Worm (Caenorhabditis elegans): ENCODE results near the gene lat-1.

lat-1 gene

DNA sequence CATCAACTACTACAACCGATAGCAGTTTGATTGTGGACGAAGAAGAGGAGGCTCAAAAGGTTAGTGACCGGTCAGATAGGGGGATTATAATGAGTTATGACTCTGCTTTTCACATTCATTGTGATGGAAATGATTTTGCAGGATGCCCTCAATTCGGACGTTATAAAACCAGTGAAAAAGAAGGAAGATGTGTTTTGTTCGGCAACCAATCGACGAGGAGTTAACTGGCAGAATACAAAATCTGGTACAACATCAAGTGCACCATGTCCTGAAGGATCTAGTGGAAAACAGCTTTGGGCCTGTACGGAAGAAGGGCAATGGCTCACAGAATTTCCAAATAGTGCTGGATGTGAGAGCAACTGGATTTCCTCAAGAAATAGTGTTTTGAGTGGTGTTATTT, 7.2 kb downstream of the lat-1 start:
- TF ChIP-seq eor-1 (tag; optimal IDR thresholded peaks at IDR 0.05): no peak
- no peak for TF ChIP-seq tbx-2 (tag; optimal IDR thresholded peaks at IDR 0.05)
- no peak for TF ChIP-seq unc-62 (GFP tag; optimal IDR thresholded peaks at IDR 0.05)
- TF ChIP-seq egl-27 (tag; optimal IDR thresholded peaks at IDR 0.05): no peak
- TF ChIP-seq fos-1 (tag; optimal IDR thresholded peaks at IDR 0.05): no peak
- no peak for TF ChIP-seq elt-3 (tag; optimal IDR thresholded peaks at IDR 0.05)
- no peak for TF ChIP-seq ceh-28 (tag; optimal IDR thresholded peaks at IDR 0.05)
- TF ChIP-seq lsy-12 (tag; optimal IDR thresholded peaks at IDR 0.05): no peak
- TF ChIP-seq zag-1 (tag; optimal IDR thresholded peaks at IDR 0.05): no peak
- no peak for TF ChIP-seq mdl-1 (tag; optimal IDR thresholded peaks at IDR 0.05)

DNA sequence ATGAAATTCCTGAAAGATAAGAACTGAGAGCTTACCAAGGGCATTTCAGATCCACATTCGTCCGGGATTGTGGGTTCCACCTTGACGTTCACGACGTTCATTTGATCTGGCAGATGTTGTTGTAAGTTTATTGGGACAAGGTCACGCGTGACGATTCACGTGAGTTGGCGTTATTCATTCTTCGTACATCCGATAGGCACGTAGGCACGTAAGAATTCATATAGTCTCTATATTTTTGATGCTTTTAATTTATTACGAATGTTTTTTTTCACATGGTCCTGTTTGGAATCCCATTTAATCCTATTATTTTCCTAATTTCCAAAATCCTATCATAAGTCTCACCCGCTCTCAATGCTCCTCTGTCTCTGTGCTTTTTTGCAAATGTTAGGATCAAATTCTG, 15.3 kb downstream of the lat-1 start, which contains the start of gene B0457.4:
Gene B0457.4 (minus strand): TSS at position 101 of the 400 bp plus-strand sequence.
- TF ChIP-seq daf-12 (tag; optimal IDR thresholded peaks at IDR 0.05) (no peak), egl-5 (tag; optimal IDR thresholded peaks at IDR 0.05) (no peak), nfya-1 (tag; optimal IDR thresholded peaks at IDR 0.05; ENCODE audit: insufficient read depth) (no peak), pqm-1 (tag; optimal IDR thresholded peaks at IDR 0.05) (no peak), aly-2 (tag; optimal IDR thresholded peaks at IDR 0.05) (no peak), ceh-9 (tag; optimal IDR thresholded peaks at IDR 0.05) (no peak), fkh-2 (tag; optimal IDR thresholded peaks at IDR 0.05) (no peak), lin-15B (tag; optimal IDR thresholded peaks at IDR 0.05) (no peak), hmg-11 (tag; optimal IDR thresholded peaks at IDR 0.05) (no peak), nhr-67 (tag; optimal IDR thresholded peaks at IDR 0.05) (no peak), jun-1 (tag; optimal IDR thresholded peaks at IDR 0.05) (no peak), pha-4 (tag; optimal IDR thresholded peaks at IDR 0.05) (no peak), zag-1 (tag; optimal IDR thresholded peaks at IDR 0.05) (no peak)

- no peak for TF ChIP-seq hmg-11 (tag; optimal IDR thresholded peaks at IDR 0.05)
- peak; percentile 95 for TF ChIP-seq elt-1 (tag; optimal IDR thresholded peaks at IDR 0.05)
Observed at ce11 chrII:8912523-8913017, 15.9 kb downstream of the lat-1 start.

- TF ChIP-seq elt-2 (tag; optimal IDR thresholded peaks at IDR 0.05) (peak; percentile 8), fkh-10 (GFP tag; optimal IDR thresholded peaks at IDR 0.05) (no peak)
Observed at ce11 chrII:8914654-8915053, 18.0 kb downstream of the lat-1 start.

DNA sequence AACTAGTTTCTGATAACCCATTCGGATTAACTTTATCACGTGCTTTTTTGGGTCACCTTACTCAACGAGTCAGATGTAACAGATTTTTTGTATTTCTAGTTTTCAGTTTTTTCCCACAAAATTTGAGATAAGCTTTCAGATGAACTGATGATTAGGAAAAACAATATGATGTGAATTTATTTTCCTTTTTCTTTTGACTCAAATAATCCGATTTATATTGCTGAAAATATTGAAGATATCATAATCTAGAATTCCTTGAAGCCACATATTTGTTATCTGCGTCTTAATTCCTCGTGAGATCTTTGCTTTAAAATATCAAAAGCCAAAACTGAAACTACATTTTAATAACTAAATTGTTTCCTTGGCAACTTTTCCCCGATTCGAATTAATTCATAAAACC, 20.0 kb downstream of the lat-1 start:
- no peak for TF ChIP-seq R02D3.7 (tag; optimal IDR thresholded peaks at IDR 0.05)
- no peak for TF ChIP-seq eor-1 (tag; optimal IDR thresholded peaks at IDR 0.05)
- TF ChIP-seq sea-2 (GFP tag; optimal IDR thresholded peaks at IDR 0.05): no peak
- no peak for TF ChIP-seq aly-2 (tag; optimal IDR thresholded peaks at IDR 0.05)
- no peak for TF ChIP-seq nhr-77 (tag; optimal IDR thresholded peaks at IDR 0.05)
- no peak for TF ChIP-seq pha-4 (tag; optimal IDR thresholded peaks at IDR 0.05)
- TF ChIP-seq mdl-1 (tag; optimal IDR thresholded peaks at IDR 0.05): no peak
- no peak for TF ChIP-seq zag-1 (tag; optimal IDR thresholded peaks at IDR 0.05)
- TF ChIP-seq jun-1 (tag; optimal IDR thresholded peaks at IDR 0.05): no peak
- TF ChIP-seq ztf-11 (tag; optimal IDR thresholded peaks at IDR 0.05): no peak
- no peak for TF ChIP-seq nhr-23 (tag; optimal IDR thresholded peaks at IDR 0.05)
- TF ChIP-seq nhr-11 (tag; optimal IDR thresholded peaks at IDR 0.05): no peak
- TF ChIP-seq nhr-25 (tag; optimal IDR thresholded peaks at IDR 0.05): no peak
- no peak for TF ChIP-seq egl-27 (tag; optimal IDR thresholded peaks at IDR 0.05)
- no peak for TF ChIP-seq elt-1 (tag; optimal IDR thresholded peaks at IDR 0.05)
- no peak for TF ChIP-seq nhr-67 (tag; optimal IDR thresholded peaks at IDR 0.05)
- TF ChIP-seq nhr-28 (tag; optimal IDR thresholded peaks at IDR 0.05): no peak

ce11 chrII:8917339-8917738, 20.7 kb downstream of the lat-1 start:
- TF ChIP-seq ama-1 (optimal IDR thresholded peaks at IDR 0.05): no peak
- TF ChIP-seq sea-2 (GFP tag; optimal IDR thresholded peaks at IDR 0.05): no peak
- no peak for TF ChIP-seq ztf-4 (tag; optimal IDR thresholded peaks at IDR 0.05)
- TF ChIP-seq unc-39 (tag; optimal IDR thresholded peaks at IDR 0.05): no peak
- peak; percentile 27 for TF ChIP-seq pha-4 (tag; optimal IDR thresholded peaks at IDR 0.05)
- peak; percentile 1 for TF ChIP-seq pqm-1 (tag; optimal IDR thresholded peaks at IDR 0.05)
- no peak for TF ChIP-seq mml-1 (tag; optimal IDR thresholded peaks at IDR 0.05)
- TF ChIP-seq egl-27 (tag; optimal IDR thresholded peaks at IDR 0.05): no peak
- TF ChIP-seq fos-1 (tag; optimal IDR thresholded peaks at IDR 0.05): no peak
- no peak for TF ChIP-seq nhr-11 (tag; optimal IDR thresholded peaks at IDR 0.05)
- no peak for TF ChIP-seq nhr-67 (tag; optimal IDR thresholded peaks at IDR 0.05)
- no peak for TF ChIP-seq lin-15B (tag; optimal IDR thresholded peaks at IDR 0.05)
- no peak for TF ChIP-seq jun-1 (tag; optimal IDR thresholded peaks at IDR 0.05)
- TF ChIP-seq elt-3 (tag; optimal IDR thresholded peaks at IDR 0.05): no peak
- TF ChIP-seq snpc-4 (tag; optimal IDR thresholded peaks at IDR 0.05): no peak
- no peak for TF ChIP-seq ceh-28 (tag; optimal IDR thresholded peaks at IDR 0.05)
- TF ChIP-seq elt-2 (tag; optimal IDR thresholded peaks at IDR 0.05): peak; percentile 54
- TF ChIP-seq hmg-11 (tag; optimal IDR thresholded peaks at IDR 0.05): no peak
